Worm (Caenorhabditis elegans): ENCODE results near the gene fbxb-37.

The fbxb-37 gene

ce11 chrII:2090605-2091004 is 3.1 kb downstream of the fbxb-37 start, which contains the start of gene trpl-5:
Gene trpl-5 (minus strand): TSS chrII:2090636.
- no peak for TF ChIP-seq tbx-11 (GFP tag; IDR thresholded peaks at IDR 0.05)
- no peak for TF ChIP-seq hmg-4 (GFP tag; optimal IDR thresholded peaks at IDR 0.05)
- no peak for TF ChIP-seq B0310.2 (tag; optimal IDR thresholded peaks at IDR 0.05)
- TF ChIP-seq F13C5.2 (tag; optimal IDR thresholded peaks at IDR 0.05): no peak
- no peak for TF ChIP-seq tra-4 (tag; optimal IDR thresholded peaks at IDR 0.05)
- TF ChIP-seq hnd-1 (tag; optimal IDR thresholded peaks at IDR 0.05): no peak
- no peak for TF ChIP-seq ceh-13 (GFP tag; optimal IDR thresholded peaks at IDR 0.05)
- no peak for TF ChIP-seq aly-1 (tag; optimal IDR thresholded peaks at IDR 0.05)

ce11 chrII:2087206-2087605 is 6.5 kb downstream of the fbxb-37 start:
- TF ChIP-seq ama-1 (optimal IDR thresholded peaks at IDR 0.05) (no peak), B0310.2 (tag; optimal IDR thresholded peaks at IDR 0.05) (no peak), aly-1 (tag; optimal IDR thresholded peaks at IDR 0.05) (no peak), hmg-4 (GFP tag; optimal IDR thresholded peaks at IDR 0.05) (no peak), flt-1 (GFP tag; IDR thresholded peaks at IDR 0.05) (no peak), scrt-1 (GFP tag; IDR thresholded peaks at IDR 0.05) (no peak), tbx-11 (GFP tag; IDR thresholded peaks at IDR 0.05) (no peak), hmbx-1 (tag; optimal IDR thresholded peaks at IDR 0.05) (no peak), pes-1 (GFP tag; IDR thresholded peaks at IDR 0.05) (no peak)

ce11 chrII:2083726-2084179 is 9.9 kb downstream of the fbxb-37 start, which contains the start of the genes T16A1.5 and fbxc-49:
Gene T16A1.5 (minus strand): TSS chrII:2083826.
Gene fbxc-49 (plus strand): TSS chrII:2084129.
- no peak for TF ChIP-seq hnd-1 (tag; optimal IDR thresholded peaks at IDR 0.05)
- TF ChIP-seq flt-1 (GFP tag; IDR thresholded peaks at IDR 0.05): no peak
- no peak for TF ChIP-seq ama-1 (optimal IDR thresholded peaks at IDR 0.05)
- TF ChIP-seq hmbx-1 (tag; optimal IDR thresholded peaks at IDR 0.05): no peak
- TF ChIP-seq hmg-4 (GFP tag; optimal IDR thresholded peaks at IDR 0.05): no peak
- no peak for TF ChIP-seq tra-4 (tag; optimal IDR thresholded peaks at IDR 0.05)

- TF ChIP-seq tbx-11 (GFP tag; IDR thresholded peaks at IDR 0.05) (no peak), hmbx-1 (tag; optimal IDR thresholded peaks at IDR 0.05) (no peak), hmg-4 (GFP tag; optimal IDR thresholded peaks at IDR 0.05) (no peak), ceh-13 (GFP tag; optimal IDR thresholded peaks at IDR 0.05) (no peak), scrt-1 (GFP tag; IDR thresholded peaks at IDR 0.05) (no peak), sea-1 (GFP tag; conservative IDR thresholded peaks at IDR 0.05) (no peak), tra-4 (tag; optimal IDR thresholded peaks at IDR 0.05) (no peak), flt-1 (GFP tag; IDR thresholded peaks at IDR 0.05) (no peak), ets-7 (tag; optimal IDR thresholded peaks at IDR 0.05) (no peak), B0310.2 (tag; optimal IDR thresholded peaks at IDR 0.05) (no peak), tbx-37 (GFP tag; conservative IDR thresholded peaks at IDR 0.05) (no peak), pes-1 (GFP tag; IDR thresholded peaks at IDR 0.05) (no peak), ceh-36 (tag; optimal IDR thresholded peaks at IDR 0.05) (no peak), aly-1 (tag; optimal IDR thresholded peaks at IDR 0.05) (no peak), hnd-1 (tag; optimal IDR thresholded peaks at IDR 0.05) (no peak)
Measured at ce11 chrII:2081257-2081656, 12.4 kb downstream of the fbxb-37 start, which contains the start of gene T16A1.4. Gene T16A1.4 (plus strand): TSS chrII:2081557.

ce11 chrII:2080425-2080824 is 13.3 kb downstream of the fbxb-37 start, which contains the start of gene F07E5.9:
Gene F07E5.9 (minus strand): TSS chrII:2080525.
- no peak for TF ChIP-seq hnd-1 (tag; optimal IDR thresholded peaks at IDR 0.05)

DNA sequence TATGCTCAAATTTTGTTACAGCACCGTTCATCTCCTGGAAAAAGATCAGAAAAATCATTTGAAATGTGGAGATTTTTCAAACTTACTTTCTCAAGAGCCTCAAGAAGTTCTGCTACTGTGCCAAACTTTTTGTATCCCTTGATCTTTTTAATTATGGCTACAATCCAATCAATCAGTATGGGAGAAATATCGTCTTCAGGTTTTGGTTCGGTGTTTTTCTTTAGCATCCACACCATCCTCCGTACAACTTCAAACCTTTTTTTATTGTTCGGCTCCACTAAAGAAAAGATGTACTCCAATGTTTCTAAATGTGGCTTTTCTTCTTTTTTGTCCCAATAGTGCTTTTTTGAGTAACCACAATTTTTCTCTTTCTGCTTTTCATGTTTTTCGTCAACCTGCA is 17.2 kb downstream of the fbxb-37 start:
- TF ChIP-seq pes-1 (GFP tag; IDR thresholded peaks at IDR 0.05) (no peak), ama-1 (optimal IDR thresholded peaks at IDR 0.05) (no peak), tra-4 (tag; optimal IDR thresholded peaks at IDR 0.05) (no peak), tbx-11 (GFP tag; IDR thresholded peaks at IDR 0.05) (no peak), B0310.2 (tag; optimal IDR thresholded peaks at IDR 0.05) (no peak), hmbx-1 (tag; optimal IDR thresholded peaks at IDR 0.05) (no peak), sea-1 (GFP tag; conservative IDR thresholded peaks at IDR 0.05) (no peak)

DNA sequence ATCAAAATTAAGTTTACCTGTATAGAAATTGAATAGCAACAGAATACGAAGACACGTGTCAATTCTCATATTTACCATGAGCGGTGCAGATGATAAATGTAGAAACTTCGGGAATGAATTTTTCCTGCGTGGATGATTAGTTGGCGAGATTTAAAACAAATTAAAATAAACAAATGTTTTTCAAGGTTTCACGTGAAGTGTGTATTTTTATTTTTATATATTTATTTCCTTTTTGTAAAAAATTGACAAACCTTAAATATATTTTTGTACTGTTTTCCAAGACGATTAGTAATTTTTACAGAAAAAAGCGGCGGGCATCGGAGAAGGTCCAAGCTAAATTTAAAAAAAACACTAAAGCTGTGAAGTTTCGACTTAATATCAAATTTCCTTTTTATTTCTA is 18.2 kb downstream of the fbxb-37 start, which contains the start of gene F07E5.8:
Gene F07E5.8 (minus strand): TSS at position 101 of the 400 bp plus-strand sequence.
- TF ChIP-seq B0310.2 (tag; optimal IDR thresholded peaks at IDR 0.05) (no peak), ceh-36 (tag; optimal IDR thresholded peaks at IDR 0.05) (no peak), hmg-4 (GFP tag; optimal IDR thresholded peaks at IDR 0.05) (no peak), ama-1 (optimal IDR thresholded peaks at IDR 0.05) (no peak)

- no peak for TF ChIP-seq flt-1 (GFP tag; IDR thresholded peaks at IDR 0.05)
- no peak for TF ChIP-seq tbx-37 (GFP tag; conservative IDR thresholded peaks at IDR 0.05)
- TF ChIP-seq B0310.2 (tag; optimal IDR thresholded peaks at IDR 0.05): no peak
- no peak for TF ChIP-seq ceh-36 (tag; optimal IDR thresholded peaks at IDR 0.05)
- TF ChIP-seq pes-1 (GFP tag; IDR thresholded peaks at IDR 0.05): no peak
- no peak for TF ChIP-seq tra-4 (tag; optimal IDR thresholded peaks at IDR 0.05)
- TF ChIP-seq hmg-4 (GFP tag; optimal IDR thresholded peaks at IDR 0.05): no peak
- no peak for TF ChIP-seq scrt-1 (GFP tag; IDR thresholded peaks at IDR 0.05)
- TF ChIP-seq ama-1 (optimal IDR thresholded peaks at IDR 0.05): no peak
- no peak for TF ChIP-seq tbx-11 (GFP tag; IDR thresholded peaks at IDR 0.05)
- no peak for TF ChIP-seq hmbx-1 (tag; optimal IDR thresholded peaks at IDR 0.05)
- no peak for TF ChIP-seq F13C5.2 (tag; optimal IDR thresholded peaks at IDR 0.05)
- no peak for TF ChIP-seq ets-7 (tag; optimal IDR thresholded peaks at IDR 0.05)
- TF ChIP-seq aly-1 (tag; optimal IDR thresholded peaks at IDR 0.05): no peak
- TF ChIP-seq ceh-13 (GFP tag; optimal IDR thresholded peaks at IDR 0.05): no peak
- TF ChIP-seq hnd-1 (tag; optimal IDR thresholded peaks at IDR 0.05): no peak
- no peak for TF ChIP-seq sea-1 (GFP tag; conservative IDR thresholded peaks at IDR 0.05)
Measured at ce11 chrII:2071429-2071828, 22.2 kb downstream of the fbxb-37 start, which contains the start of gene F07E5.7. Gene F07E5.7 (minus strand): TSS chrII:2071529.

Data from whole organism, early embryonic.